Worm (Caenorhabditis elegans) whole organism, late embryonic: Measurements from ENCODE around the gene str-103.

Experiments
- C08G9.2 ChIP-seq: sonication (generic microtip); optimal IDR thresholded peaks from 2 replicates; lab custom pipeline; 2016; ENCODE audit warnings: mild to moderate bottlenecking, missing genetic modification characterization, moderate library complexity, missing compliant biosample characterization
- F13H6.1 ChIP-seq: sonication (generic microtip); optimal IDR thresholded peaks from 2 replicates; lab custom pipeline; 2016; ENCODE audit warnings: missing genetic modification characterization, missing compliant biosample characterization
- K02D7.2 ChIP-seq: sonication (generic microtip); optimal IDR thresholded peaks from 2 replicates; lab custom pipeline; 2017; ENCODE audit warnings: mild to moderate bottlenecking, missing genetic modification characterization, missing compliant biosample characterization
- T23F11.4 ChIP-seq: fragments of 200-800 bp; sonication (Bioruptor generic); optimal IDR thresholded peaks from 2 replicates; lab custom pipeline; 2018; ENCODE audit warnings: mild to moderate bottlenecking, missing genetic modification characterization, missing compliant biosample characterization
- ahr-1 ChIP-seq: sonication (generic microtip); optimal IDR thresholded peaks from 2 replicates; lab custom pipeline; 2016; ENCODE audit warnings: missing genetic modification characterization, missing compliant biosample characterization
- ama-1 ChIP-seq: fragments of 150-350 bp; optimal IDR thresholded peaks from 2 replicates; lab custom pipeline; 2014
- ceh-19 ChIP-seq: fragments of 200-800 bp; sonication (Bioruptor generic); optimal IDR thresholded peaks from 2 replicates; lab custom pipeline; 2018; ENCODE audit warnings: mild to moderate bottlenecking, missing genetic modification characterization, missing compliant biosample characterization
- ceh-30 ChIP-seq: fragments of 150-350 bp; optimal IDR thresholded peaks from 2 replicates; lab custom pipeline; 2014; ENCODE audit warnings: missing biosample characterization, missing genetic modification characterization
- ceh-34 ChIP-seq: sonication (generic microtip); optimal IDR thresholded peaks from 2 replicates; lab custom pipeline; 2016; ENCODE audit warnings: mild to moderate bottlenecking, missing genetic modification characterization, missing compliant biosample characterization
- ceh-48 ChIP-seq: sonication (generic microtip); optimal IDR thresholded peaks from 2 replicates; lab custom pipeline; 2016; ENCODE audit warnings: missing genetic modification characterization, inconsistent platforms, missing compliant biosample characterization
- ceh-6 ChIP-seq: fragments of 200-800 bp; sonication (Bioruptor generic); optimal IDR thresholded peaks from 2 replicates; lab custom pipeline; 2018; ENCODE audit warnings: mild to moderate bottlenecking, missing genetic modification characterization, missing compliant biosample characterization
- ceh-9 ChIP-seq: sonication (generic microtip); optimal IDR thresholded peaks from 2 replicates; lab custom pipeline; 2016; ENCODE audit warnings: mild to moderate bottlenecking, missing genetic modification characterization, inconsistent platforms, missing compliant biosample characterization
- che-1 ChIP-seq: sonication (generic microtip); optimal IDR thresholded peaks from 2 replicates; lab custom pipeline; 2016; ENCODE audit warnings: mild to moderate bottlenecking, missing genetic modification characterization, missing compliant biosample characterization
- dve-1 ChIP-seq: sonication (generic microtip); optimal IDR thresholded peaks from 2 replicates; lab custom pipeline; 2017; ENCODE audit warnings: antibody characterized with exemption, mild to moderate bottlenecking, missing genetic modification characterization, missing compliant biosample characterization
- elt-4 ChIP-seq: sonication (generic microtip); optimal IDR thresholded peaks from 2 replicates; lab custom pipeline; 2016; ENCODE audit warnings: missing genetic modification characterization, missing compliant biosample characterization
- ets-4 ChIP-seq: sonication (generic microtip); optimal IDR thresholded peaks from 2 replicates; lab custom pipeline; 2016; ENCODE audit warnings: missing genetic modification characterization, missing compliant biosample characterization
- eyg-1 ChIP-seq: sonication (generic microtip); optimal IDR thresholded peaks from 2 replicates; lab custom pipeline; 2016; ENCODE audit warnings: missing genotype, missing genetic modification characterization, missing compliant biosample characterization
- fax-1 ChIP-seq: sonication (generic microtip); optimal IDR thresholded peaks from 2 replicates; lab custom pipeline; 2016; ENCODE audit warnings: missing genotype, missing genetic modification characterization, missing compliant biosample characterization
- gmeb-2 ChIP-seq: sonication (generic microtip); optimal IDR thresholded peaks from 2 replicates; lab custom pipeline; 2016; ENCODE audit warnings: missing genetic modification characterization, inconsistent platforms, missing compliant biosample characterization
- hlh-13 ChIP-seq: fragments of 200-800 bp; sonication (Bioruptor generic); optimal IDR thresholded peaks from 2 replicates; lab custom pipeline; 2018; ENCODE audit warnings: mild to moderate bottlenecking, missing genetic modification characterization, missing compliant biosample characterization
- hlh-6 ChIP-seq: sonication (generic microtip); optimal IDR thresholded peaks from 2 replicates; lab custom pipeline; 2016; ENCODE audit warnings: missing genotype, missing genetic modification characterization, missing compliant biosample characterization
- lim-6 ChIP-seq: sonication (generic microtip); optimal IDR thresholded peaks from 2 replicates; lab custom pipeline; 2016; ENCODE audit warnings: missing genetic modification characterization, missing compliant biosample characterization
- lin-11 ChIP-seq: fragments of 200-800 bp; sonication (Bioruptor generic); optimal IDR thresholded peaks from 2 replicates; lab custom pipeline; 2018; ENCODE audit warnings: mild to moderate bottlenecking, missing genetic modification characterization, missing compliant biosample characterization
- mec-3 ChIP-seq: sonication (generic microtip); optimal IDR thresholded peaks from 2 replicates; lab custom pipeline; 2016; ENCODE audit warnings: borderline replicate concordance, missing genetic modification characterization, missing compliant biosample characterization
- nhr-232 ChIP-seq: sonication (generic microtip); optimal IDR thresholded peaks from 2 replicates; lab custom pipeline; 2016; ENCODE audit warnings: missing genetic modification characterization, missing compliant biosample characterization
- pat-9 ChIP-seq: fragments of 200-800 bp; sonication (Bioruptor generic); optimal IDR thresholded peaks from 2 replicates; lab custom pipeline; 2018; ENCODE audit warnings: mild to moderate bottlenecking, missing genetic modification characterization, moderate library complexity, missing compliant biosample characterization
- pha-2 ChIP-seq: sonication (generic microtip); optimal IDR thresholded peaks from 2 replicates; lab custom pipeline; 2017; ENCODE audit warnings: mild to moderate bottlenecking, missing genetic modification characterization, missing compliant biosample characterization
- pha-4 ChIP-seq: fragments of 150-350 bp; optimal IDR thresholded peaks from 2 replicates; lab custom pipeline; 2018; ENCODE audit warnings: missing biosample characterization, missing genetic modification reagents, missing genetic modification characterization
- pros-1 ChIP-seq: fragments of 150-350 bp; optimal IDR thresholded peaks from 2 replicates; lab custom pipeline; 2014; ENCODE audit warnings: missing biosample characterization, missing genetic modification reagents, missing genetic modification characterization
- rnt-1 ChIP-seq: sonication (generic microtip); optimal IDR thresholded peaks from 2 replicates; lab custom pipeline; 2016; ENCODE audit warnings: missing genetic modification characterization, missing compliant biosample characterization
- sdc-2 ChIP-seq: sonication (generic microtip); optimal IDR thresholded peaks from 2 replicates; lab custom pipeline; 2016; ENCODE audit warnings: missing genotype, missing genetic modification characterization, missing compliant biosample characterization
- sox-2 ChIP-seq: fragments of 200-800 bp; sonication (Bioruptor generic); IDR thresholded peaks from 2 replicates; pipeline ENCODE4 v1.3.6; 2022; ENCODE audit warnings: missing genetic modification reagents, missing genetic modification characterization, missing compliant biosample characterization
- tbx-7 ChIP-seq: sonication (generic microtip); optimal IDR thresholded peaks from 2 replicates; lab custom pipeline; 2016; ENCODE audit warnings: missing genotype, missing genetic modification characterization, missing compliant biosample characterization
- unc-42 ChIP-seq: sonication (generic microtip); optimal IDR thresholded peaks from 2 replicates; lab custom pipeline; 2016; ENCODE audit warnings: missing genotype, missing genetic modification characterization, missing compliant biosample characterization
- zip-5 ChIP-seq: sonication (generic microtip); optimal IDR thresholded peaks from 2 replicates; lab custom pipeline; 2016; ENCODE audit warnings: missing genetic modification characterization, missing compliant biosample characterization
- ztf-16 ChIP-seq: sonication (generic microtip); optimal IDR thresholded peaks from 2 replicates; lab custom pipeline; 2017; ENCODE audit warnings: missing genetic modification characterization, missing compliant biosample characterization

Gene str-103

ce11 chrV:16132705-16133104, 14.2 kb upstream of the str-103 start, which contains the start of gene fbxa-144:
TSS of gene fbxa-144 (minus strand) at chrV:16132805.
- no peak for TF ChIP-seq rnt-1
- TF ChIP-seq lim-6 (tag; lab: Kevin White, UChicago): no peak
- no peak for TF ChIP-seq pat-9 (tag; lab: Kevin White, UChicago)
- no peak for TF ChIP-seq ztf-16
- no peak for TF ChIP-seq tbx-7 (tag; lab: Kevin White, UChicago)
- no peak for TF ChIP-seq pros-1
- TF ChIP-seq zip-5 (tag; lab: Kevin White, UChicago): no peak
- no peak for TF ChIP-seq fax-1 (tag; lab: Kevin White, UChicago)

ce11 chrV:16132215-16132614, 13.7 kb upstream of the str-103 start:
- TF ChIP-seq K02D7.2 (tag; lab: Kevin White, UChicago): no peak
- no peak for TF ChIP-seq ceh-34 (tag; lab: Kevin White, UChicago)
- no peak for TF ChIP-seq zip-5 (tag; lab: Kevin White, UChicago)
- TF ChIP-seq ceh-9 (tag; lab: Kevin White, UChicago): no peak
- TF ChIP-seq pros-1: no peak
- TF ChIP-seq ets-4 (tag; lab: Kevin White, UChicago): no peak
- no peak for TF ChIP-seq ahr-1
- TF ChIP-seq sox-2 (GFP tag; lab: Robert Waterston, UW): no peak
- no peak for TF ChIP-seq mec-3 (tag; lab: Kevin White, UChicago)
- no peak for TF ChIP-seq tbx-7 (tag; lab: Kevin White, UChicago)
- no peak for TF ChIP-seq C08G9.2 (tag; lab: Kevin White, UChicago)
- no peak for TF ChIP-seq hlh-6 (tag; lab: Kevin White, UChicago)
- TF ChIP-seq eyg-1 (tag; lab: Kevin White, UChicago): no peak
- TF ChIP-seq gmeb-2 (tag; lab: Kevin White, UChicago): no peak
- TF ChIP-seq pha-2 (tag; lab: Kevin White, UChicago): no peak
- TF ChIP-seq rnt-1: no peak
- no peak for TF ChIP-seq pha-4 (tag; lab: Kevin White, UChicago)
- no peak for TF ChIP-seq ama-1 (lab: Kevin White, UChicago)
- TF ChIP-seq sdc-2 (tag; lab: Kevin White, UChicago): no peak
- no peak for TF ChIP-seq F13H6.1

ce11 chrV:16131249-16131648, 12.7 kb upstream of the str-103 start, which contains the start of gene fbxa-142:
TSS of gene fbxa-142 (minus strand) at chrV:16131349.
- no peak for TF ChIP-seq pha-2 (tag; lab: Kevin White, UChicago)
- TF ChIP-seq hlh-6 (tag; lab: Kevin White, UChicago): no peak
- no peak for TF ChIP-seq ceh-19 (GFP tag; lab: Kevin White, UChicago)
- no peak for TF ChIP-seq ceh-6 (GFP tag; lab: Kevin White, UChicago)
- TF ChIP-seq elt-4 (tag; lab: Kevin White, UChicago): no peak
- TF ChIP-seq ceh-48: no peak
- no peak for TF ChIP-seq nhr-232 (tag; lab: Kevin White, UChicago)
- TF ChIP-seq che-1 (tag; lab: Kevin White, UChicago): no peak
- TF ChIP-seq, all 69 proteins: peak for 0

ce11 chrV:16129116-16129515, 10.6 kb upstream of the str-103 start:
- TF ChIP-seq F13H6.1 (no peak), ahr-1 (no peak), lin-11 (tag; lab: Kevin White, UChicago) (no peak), elt-4 (tag; lab: Kevin White, UChicago) (no peak), ceh-19 (GFP tag; lab: Kevin White, UChicago) (no peak), hlh-13 (GFP tag; lab: Kevin White, UChicago) (no peak), dve-1 (tag; lab: Kevin White, UChicago) (no peak), T23F11.4 (GFP tag; lab: Kevin White, UChicago) (no peak), K02D7.2 (tag; lab: Kevin White, UChicago) (no peak), rnt-1 (no peak), unc-42 (tag; lab: Kevin White, UChicago) (no peak), ceh-30 (no peak)
- TF ChIP-seq, all 69 proteins: peak for 0
